Fruit fly (Drosophila melanogaster) whole organism, prepupa: ENCODE results near the gene CG1943.
A peak's percentile ranks its signal among the peaks of the same experiment; 100 is the strongest.

Experiments
- Blimp-1 ChIP-seq: fragments of 200-800 bp; sonication (Bioruptor generic); optimal IDR thresholded peaks from 3 replicates; lab custom pipeline; 2017; ENCODE audit warnings: missing biosample characterization, missing genetic modification characterization, mild to moderate bottlenecking, moderate library complexity, missing genetic modification reagents
- CG10631 ChIP-seq: fragments of 200-800 bp; sonication (Bioruptor generic); optimal IDR thresholded peaks from 2 replicates; lab custom pipeline; 2016; ENCODE audit warnings: missing biosample characterization, missing genetic modification characterization
- CG11294 ChIP-seq: fragments of 200-800 bp; sonication (Bioruptor generic); IDR thresholded peaks from 2 replicates; pipeline ENCODE4 v1.3.6; 2022; ENCODE audit warnings: missing biosample characterization, missing genetic modification characterization
- CG15336 ChIP-seq: fragments of 200-800 bp; sonication (Bioruptor generic); IDR thresholded peaks from 2 replicates; pipeline ENCODE4 v1.3.6; 2022; ENCODE audit warnings: missing biosample characterization, missing genetic modification characterization
- CG31627 ChIP-seq: fragments of 200-800 bp; sonication (Bioruptor generic); optimal IDR thresholded peaks from 3 replicates; lab custom pipeline; 2016; ENCODE audit warnings: missing biosample characterization, missing genetic modification characterization
- CG32006 ChIP-seq: fragments of 200-800 bp; sonication (Bioruptor generic); optimal IDR thresholded peaks from 3 replicates; lab custom pipeline; 2017; ENCODE audit warnings: missing biosample characterization, mild to moderate bottlenecking, missing genetic modification characterization
- CG34406 ChIP-seq: fragments of 200-800 bp; sonication (Bioruptor generic); optimal IDR thresholded peaks from 3 replicates; lab custom pipeline; 2016; ENCODE audit warnings: missing biosample characterization, missing genetic modification characterization
- CG4318 ChIP-seq: fragments of 200-800 bp; sonication (Bioruptor generic); optimal IDR thresholded peaks from 3 replicates; lab custom pipeline; 2017; ENCODE audit warnings: missing biosample characterization, mild to moderate bottlenecking, missing genetic modification characterization
- CG6163 ChIP-seq: fragments of 200-800 bp; sonication (Bioruptor generic); IDR thresholded peaks from 3 replicates; pipeline ENCODE4 v1.3.6; 2022; ENCODE audit warnings: missing biosample characterization, missing genetic modification characterization
- CG6276 ChIP-seq: fragments of 200-800 bp; sonication (Bioruptor generic); optimal IDR thresholded peaks from 2 replicates; lab custom pipeline; 2017; ENCODE audit warnings: missing biosample characterization, mild to moderate bottlenecking, missing genetic modification characterization
- CG6792 ChIP-seq: fragments of 200-800 bp; sonication (Bioruptor generic); optimal IDR thresholded peaks from 3 replicates; lab custom pipeline; 2016; ENCODE audit warnings: missing biosample characterization, missing genetic modification characterization
- CG6808 ChIP-seq: fragments of 200-800 bp; sonication (Bioruptor generic); optimal IDR thresholded peaks from 3 replicates; lab custom pipeline; 2017; ENCODE audit warnings: missing biosample characterization, missing genetic modification characterization, mild to moderate bottlenecking, moderate library complexity, missing genetic modification reagents
- CG6854 ChIP-seq: fragments of 200-800 bp; sonication (Bioruptor generic); optimal IDR thresholded peaks from 2 replicates; lab custom pipeline; 2017; ENCODE audit warnings: missing biosample characterization, mild to moderate bottlenecking, missing genetic modification characterization
- CG8119 ChIP-seq: fragments of 200-800 bp; sonication (Bioruptor generic); IDR thresholded peaks from 3 replicates; pipeline ENCODE4 v1.3.6; 2022; ENCODE audit warnings: missing biosample characterization, missing genetic modification characterization
- CG8319 ChIP-seq: fragments of 200-800 bp; sonication (Bioruptor generic); optimal IDR thresholded peaks from 3 replicates; lab custom pipeline; 2016; ENCODE audit warnings: missing biosample characterization, missing genetic modification characterization
- CG8632 ChIP-seq: fragments of 200-800 bp; sonication (Bioruptor generic); optimal IDR thresholded peaks from 3 replicates; lab custom pipeline; 2016; ENCODE audit warnings: missing biosample characterization, missing genetic modification characterization
- Eip75B ChIP-seq: fragments of 200-800 bp; sonication (Bioruptor generic); optimal IDR thresholded peaks from 3 replicates; lab custom pipeline; 2016; ENCODE audit warnings: missing biosample characterization, missing genetic modification characterization
- Eip78C ChIP-seq: fragments of 200-800 bp; sonication (Bioruptor generic); peaks from one replicate; lab custom pipeline; 2016; ENCODE audit warnings: missing biosample characterization, missing genetic modification characterization
- Eip93F ChIP-seq: fragments of 200-800 bp; sonication (Bioruptor generic); optimal IDR thresholded peaks from 2 replicates; lab custom pipeline; 2016; ENCODE audit warnings: missing biosample characterization, mild to moderate bottlenecking, missing genetic modification characterization
- Ets21C ChIP-seq: fragments of 200-800 bp; sonication (Bioruptor generic); optimal IDR thresholded peaks from 3 replicates; lab custom pipeline; 2016; ENCODE audit warnings: missing biosample characterization, missing genetic modification characterization
- Ets96B ChIP-seq: fragments of 200-800 bp; optimal IDR thresholded peaks from 2 replicates; lab custom pipeline; 2019; ENCODE audit warnings: missing biosample characterization, mild to moderate bottlenecking, missing genetic modification characterization, moderate library complexity
- Hr38 ChIP-seq: sonication (Bioruptor generic); optimal IDR thresholded peaks from 2 replicates; lab custom pipeline; 2016; ENCODE audit warnings: missing biosample characterization, missing genetic modification characterization
- Hr4 ChIP-seq: fragments of 200-800 bp; sonication (Bioruptor generic); optimal IDR thresholded peaks from 3 replicates; lab custom pipeline; 2016; ENCODE audit warnings: missing biosample characterization, missing genetic modification characterization
- Lpt ChIP-seq: fragments of 200-800 bp; sonication (Bioruptor generic); optimal IDR thresholded peaks from 3 replicates; lab custom pipeline; 2016; ENCODE audit warnings: missing biosample characterization, missing genetic modification characterization
- OdsH ChIP-seq: fragments of 200-800 bp; sonication (Bioruptor generic); optimal IDR thresholded peaks from 3 replicates; lab custom pipeline; 2016; ENCODE audit warnings: missing biosample characterization, missing genetic modification characterization
- Smox ChIP-seq: fragments of 200-800 bp; sonication (Bioruptor generic); optimal IDR thresholded peaks from 3 replicates; lab custom pipeline; 2016; ENCODE audit warnings: missing biosample characterization, missing genetic modification characterization
- Sox102F ChIP-seq: fragments of 200-800 bp; sonication (Bioruptor generic); optimal IDR thresholded peaks from 2 replicates; lab custom pipeline; 2016; ENCODE audit warnings: missing biosample characterization, mild to moderate bottlenecking, missing genetic modification characterization
- Sox14 ChIP-seq: fragments of 200-800 bp; sonication (Bioruptor generic); optimal IDR thresholded peaks from 3 replicates; lab custom pipeline; 2016; ENCODE audit warnings: missing biosample characterization, missing genetic modification characterization
- Sox15 ChIP-seq: fragments of 200-800 bp; sonication (Bioruptor generic); optimal IDR thresholded peaks from 3 replicates; lab custom pipeline; 2016; ENCODE audit warnings: missing biosample characterization, missing genetic modification characterization
- achi ChIP-seq: fragments of 200-800 bp; sonication (Bioruptor generic); optimal IDR thresholded peaks from 3 replicates; lab custom pipeline; 2016; ENCODE audit warnings: missing biosample characterization, missing genetic modification characterization
- esn ChIP-seq: fragments of 200-800 bp; sonication (Bioruptor generic); optimal IDR thresholded peaks from 2 replicates; lab custom pipeline; 2016; ENCODE audit warnings: missing biosample characterization, mild to moderate bottlenecking, missing genetic modification characterization, moderate library complexity
- fd59A ChIP-seq: fragments of 200-800 bp; sonication (Bioruptor generic); optimal IDR thresholded peaks from 2 replicates; lab custom pipeline; 2017; ENCODE audit warnings: missing biosample characterization, mild to moderate bottlenecking, missing genetic modification characterization, missing genetic modification reagents
- lz ChIP-seq: fragments of 200-800 bp; sonication (Bioruptor generic); optimal IDR thresholded peaks from 3 replicates; lab custom pipeline; 2016; ENCODE audit warnings: missing biosample characterization, missing genetic modification characterization
- net ChIP-seq: fragments of 200-800 bp; sonication (Bioruptor generic); optimal IDR thresholded peaks from 3 replicates; lab custom pipeline; 2016; ENCODE audit warnings: missing biosample characterization, missing genetic modification characterization
- pdm3 ChIP-seq: fragments of 200-800 bp; sonication (Bioruptor generic); optimal IDR thresholded peaks from 3 replicates; lab custom pipeline; 2016; ENCODE audit warnings: missing biosample characterization, missing genetic modification characterization
- salr ChIP-seq, 2 experiments: fragments of 200-800 bp; sonication (Bioruptor generic); optimal IDR thresholded peaks; 3 replicates each; lab custom pipeline; 2016 to 2018; ENCODE audit warnings: missing biosample characterization in 2 of 2, missing genetic modification characterization in 2 of 2, mild to moderate bottlenecking in 1 of 2
- spab ChIP-seq: fragments of 200-800 bp; sonication (Bioruptor generic); optimal IDR thresholded peaks from 2 replicates; lab custom pipeline; 2017; ENCODE audit warnings: missing biosample characterization, mild to moderate bottlenecking, missing genetic modification characterization, missing genetic modification reagents
- svp ChIP-seq: fragments of 200-800 bp; sonication (Bioruptor generic); peaks from one replicate; lab custom pipeline; 2016; ENCODE audit warnings: missing biosample characterization, missing genetic modification characterization
- vri ChIP-seq: fragments of 200-800 bp; sonication (Bioruptor generic); optimal IDR thresholded peaks from 3 replicates; lab custom pipeline; 2016; ENCODE audit warnings: missing biosample characterization, mild to moderate bottlenecking, missing genetic modification characterization

CG1943 gene

dm6 chr3R:7037250-7037802 lies 37.3 kb upstream of the CG1943 start (continued):
- no peak for TF ChIP-seq CG15336 (GFP tag; lab: Robert Waterston, UW)
- peak; percentile 25 for TF ChIP-seq achi
- TF ChIP-seq pdm3 (GFP tag; lab: Kevin White, UChicago), result peak; percentile 37
- no peak for TF ChIP-seq CG32006 (GFP tag; lab: Kevin White, UChicago)
- no peak for TF ChIP-seq net (GFP tag; lab: Kevin White, UChicago)
- TF ChIP-seq Eip93F (GFP tag; lab: Kevin White, UChicago), result no peak
- peak; percentile 4 for TF ChIP-seq OdsH (GFP tag; lab: Kevin White, UChicago)
- TF ChIP-seq salr (GFP tag; optimal IDR thresholded peaks at IDR 0.05; lab: Kevin White, UChicago), result peak in 1 of 2 experiments; percentile 21
- peak; percentile 30 for TF ChIP-seq CG31627 (GFP tag; lab: Kevin White, UChicago)
- TF ChIP-seq CG34406, result no peak
- TF ChIP-seq CG6808 (GFP tag; lab: Kevin White, UChicago), result peak; percentile 4
- TF ChIP-seq CG4318, result no peak
- TF ChIP-seq svp (GFP tag; lab: Kevin White, UChicago), result peak; percentile 76
- no peak for TF ChIP-seq CG6276 (GFP tag; lab: Kevin White, UChicago)
- peak; percentile 72 for TF ChIP-seq Eip78C (GFP tag; lab: Kevin White, UChicago)
- peak; percentile 57 for TF ChIP-seq Sox102F (GFP tag; lab: Kevin White, UChicago)
- TF ChIP-seq Sox14, result no peak
- TF ChIP-seq Hr4 (GFP tag; lab: Kevin White, UChicago), result peak; percentile 14
- no peak for TF ChIP-seq spab (GFP tag; lab: Kevin White, UChicago)
- TF ChIP-seq Eip75B (GFP tag; lab: Kevin White, UChicago), result peak; percentile 51
- TF ChIP-seq esn (GFP tag; lab: Kevin White, UChicago), result peak; percentile 48
- peak; percentile 8 for TF ChIP-seq CG6792
- no peak for TF ChIP-seq CG11294 (GFP tag; lab: Robert Waterston, UW)
- TF ChIP-seq, all 60 proteins: peak for 25

dm6 chr3R:7040894-7041293 lies 33.8 kb upstream of the CG1943 start:
- TF ChIP-seq CG8632 (GFP tag; lab: Kevin White, UChicago) (no peak), CG10631 (GFP tag; lab: Kevin White, UChicago) (no peak)
- TF ChIP-seq, all 60 proteins: peak for 0

dm6 chr3R:7044016-7044415 lies 30.6 kb upstream of the CG1943 start:
- TF ChIP-seq salr (GFP tag; optimal IDR thresholded peaks at IDR 0.05; lab: Kevin White, UChicago), result no peak
- TF ChIP-seq Hr38 (GFP tag; lab: Kevin White, UChicago), result no peak
- no peak for TF ChIP-seq Sox14
- TF ChIP-seq Ets21C (GFP tag; lab: Kevin White, UChicago), result no peak
- no peak for TF ChIP-seq Eip93F (GFP tag; lab: Kevin White, UChicago)
- TF ChIP-seq Blimp-1 (GFP tag; lab: Kevin White, UChicago), result no peak
- TF ChIP-seq Eip78C (GFP tag; lab: Kevin White, UChicago), result no peak

dm6 chr3R:7052242-7052641 lies 22.4 kb upstream of the CG1943 start, which contains the start of gene Sodh1:
TSS of gene Sodh1 (plus strand) at chr3R:7052335.
- TF ChIP-seq esn (GFP tag; lab: Kevin White, UChicago) (no peak), vri (no peak), net (GFP tag; lab: Kevin White, UChicago) (no peak), Ets96B (tag; lab: Kevin White, UChicago) (no peak), CG6854 (no peak)
- TF ChIP-seq, all 60 proteins: peak for 0

dm6 chr3R:7054286-7054685 lies 20.4 kb upstream of the CG1943 start, which contains the start of gene CG1979:
TSS of gene CG1979 (plus strand) at chr3R:7054586.
- TF ChIP-seq net (GFP tag; lab: Kevin White, UChicago), result no peak
- TF ChIP-seq CG6163 (GFP tag; lab: Robert Waterston, UW), result no peak
- TF ChIP-seq CG11294 (GFP tag; lab: Robert Waterston, UW), result no peak
- no peak for TF ChIP-seq CG8119
- TF ChIP-seq Blimp-1 (GFP tag; lab: Kevin White, UChicago), result no peak
- TF ChIP-seq CG32006 (GFP tag; lab: Kevin White, UChicago), result no peak
- TF ChIP-seq OdsH (GFP tag; lab: Kevin White, UChicago), result no peak
- no peak for TF ChIP-seq CG8319 (GFP tag; lab: Kevin White, UChicago)
- TF ChIP-seq fd59A, result no peak
- no peak for TF ChIP-seq lz (GFP tag; lab: Kevin White, UChicago)
- TF ChIP-seq Smox (GFP tag; lab: Kevin White, UChicago), result no peak
- TF ChIP-seq Sox15, result no peak
- no peak for TF ChIP-seq svp (GFP tag; lab: Kevin White, UChicago)
- no peak for TF ChIP-seq Lpt
